Worm (Caenorhabditis elegans): Measurements from ENCODE around the gene unc-7.

unc-7 gene

DNA sequence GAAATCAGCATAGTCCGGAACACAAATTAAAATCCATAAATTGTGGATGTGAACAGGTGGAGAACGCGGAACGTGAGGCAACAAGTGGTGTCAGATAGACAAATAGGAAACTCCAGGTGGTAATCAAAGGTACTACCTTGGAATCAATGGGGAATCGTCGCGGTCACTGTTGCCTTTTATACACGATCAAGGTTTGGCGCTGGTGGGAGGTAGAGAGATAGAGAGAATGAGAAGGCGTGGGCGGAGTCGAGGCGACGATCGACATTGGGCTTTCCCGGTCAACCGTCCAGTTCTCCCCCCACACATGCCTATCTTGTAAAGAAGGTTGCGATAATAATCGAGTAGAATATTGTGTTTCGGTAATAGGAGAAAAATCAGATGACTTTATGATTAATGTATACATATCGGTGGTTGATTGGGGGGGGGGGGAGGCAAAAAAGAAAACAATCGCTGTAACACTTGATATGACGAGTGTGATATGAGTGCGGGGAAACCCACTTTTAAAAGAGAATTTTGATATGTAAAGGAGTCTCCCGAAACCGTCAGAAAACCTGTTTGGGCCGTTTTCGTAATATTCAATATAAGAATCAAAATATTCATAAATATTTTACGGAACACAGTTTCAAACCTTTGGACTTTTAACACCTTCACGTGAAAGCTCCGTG is 69.8 kb downstream of the unc-7 start, which contains the start of the genes H40L08.8, H40L08.2 and H40L08.7 (continued):
- TF ChIP-seq lin-39 (tag; optimal IDR thresholded peaks at IDR 0.05) (peak; percentile 0), zag-1 (tag; optimal IDR thresholded peaks at IDR 0.05) (no peak), skn-1 (tag; optimal IDR thresholded peaks at IDR 0.05) (no peak), nfya-1 (tag; optimal IDR thresholded peaks at IDR 0.05; ENCODE audit: insufficient read depth) (no peak)

DNA sequence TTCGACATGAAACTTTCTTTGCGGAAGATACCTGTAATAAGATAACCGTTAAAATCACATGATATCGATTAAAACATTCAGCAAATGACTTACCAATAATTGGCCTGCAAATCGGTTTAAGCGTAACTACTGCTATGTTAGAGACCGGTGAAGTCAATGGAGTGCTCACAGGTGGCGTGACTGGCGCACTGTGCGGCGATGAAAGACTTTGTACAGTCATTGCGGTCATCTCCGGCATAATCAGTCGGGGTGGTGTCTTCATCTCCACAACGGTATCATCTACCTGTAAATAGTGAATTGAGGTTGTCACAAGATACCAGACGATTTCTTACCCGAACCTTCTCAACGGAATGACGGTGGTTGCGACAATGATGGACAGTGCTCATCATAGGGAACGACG is 70.6 kb downstream of the unc-7 start:
- TF ChIP-seq nhr-23 (tag; optimal IDR thresholded peaks at IDR 0.05) (no peak), nhr-67 (tag; optimal IDR thresholded peaks at IDR 0.05) (no peak), fkh-10 (GFP tag; optimal IDR thresholded peaks at IDR 0.05) (no peak), egl-5 (tag; optimal IDR thresholded peaks at IDR 0.05) (no peak), nhr-28 (tag; optimal IDR thresholded peaks at IDR 0.05) (no peak), snpc-4 (tag; optimal IDR thresholded peaks at IDR 0.05) (no peak), pha-4 (tag; optimal IDR thresholded peaks at IDR 0.05) (no peak), ama-1 (optimal IDR thresholded peaks at IDR 0.05) (peak; percentile 75), R02D3.7 (tag; optimal IDR thresholded peaks at IDR 0.05) (no peak), nhr-12 (tag; optimal IDR thresholded peaks at IDR 0.05) (no peak), nhr-43 (tag; optimal IDR thresholded peaks at IDR 0.05; ENCODE audit: poor library complexity, severe bottlenecking) (no peak), eor-1 (tag; optimal IDR thresholded peaks at IDR 0.05) (no peak), elt-3 (tag; optimal IDR thresholded peaks at IDR 0.05) (peak in 1 of 3 experiments; percentile 64), ceh-9 (tag; optimal IDR thresholded peaks at IDR 0.05) (no peak), mdl-1 (tag; optimal IDR thresholded peaks at IDR 0.05) (no peak), daf-12 (tag; optimal IDR thresholded peaks at IDR 0.05) (no peak)

DNA sequence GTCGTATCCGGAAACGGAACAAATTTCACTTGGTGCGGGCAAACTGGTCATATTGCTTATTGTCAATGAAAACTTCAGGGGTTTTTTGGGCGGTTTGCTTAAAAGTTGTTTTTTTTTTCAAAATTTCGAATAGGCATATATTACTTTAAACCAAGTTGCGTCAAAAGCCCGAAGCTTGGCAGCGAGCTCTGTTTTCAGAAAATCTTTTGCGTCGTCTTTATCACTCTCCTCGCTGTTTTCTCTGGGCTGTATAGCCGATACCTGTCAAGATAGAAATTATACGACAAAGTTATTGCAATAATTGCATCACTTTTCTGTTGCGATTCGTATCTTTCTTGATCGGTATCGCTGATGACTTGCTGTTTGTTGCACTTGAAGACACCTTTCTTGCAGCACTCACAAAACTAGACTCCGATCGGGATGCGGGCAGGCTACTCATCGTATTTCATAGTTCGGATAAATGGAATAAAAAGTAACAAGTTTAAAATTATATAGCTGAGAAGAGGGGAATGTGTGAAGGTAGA is 71.4 kb downstream of the unc-7 start, which contains the start of the genes H40L08.3 and H40L08.9:
H40L08.3 (minus strand) TSS at position 51 of the 524 bp plus-strand sequence.
H40L08.9 (minus strand) TSS at position 439 of the 524 bp plus-strand sequence.
- no peak for TF ChIP-seq unc-62 (GFP tag; optimal IDR thresholded peaks at IDR 0.05)
- TF ChIP-seq elt-3 (tag; optimal IDR thresholded peaks at IDR 0.05) = peak in 2 of 3 experiments; percentile 7 to 54
- TF ChIP-seq nfya-1 (tag; optimal IDR thresholded peaks at IDR 0.05; ENCODE audit: insufficient read depth) = no peak
- no peak for TF ChIP-seq nhr-12 (tag; optimal IDR thresholded peaks at IDR 0.05)
- no peak for TF ChIP-seq ceh-16 (tag; optimal IDR thresholded peaks at IDR 0.05)
- TF ChIP-seq nhr-25 (tag; optimal IDR thresholded peaks at IDR 0.05) = peak; percentile 44
- no peak for TF ChIP-seq fos-1 (tag; optimal IDR thresholded peaks at IDR 0.05)
- TF ChIP-seq ztf-4 (tag; optimal IDR thresholded peaks at IDR 0.05) = no peak
- TF ChIP-seq lsy-12 (tag; optimal IDR thresholded peaks at IDR 0.05) = peak; percentile 11
- TF ChIP-seq aly-2 (tag; optimal IDR thresholded peaks at IDR 0.05) = no peak
- TF ChIP-seq jun-1 (tag; optimal IDR thresholded peaks at IDR 0.05) = peak; percentile 12
- TF ChIP-seq nhr-237 (tag; optimal IDR thresholded peaks at IDR 0.05) = no peak
- TF ChIP-seq nhr-23 (tag; optimal IDR thresholded peaks at IDR 0.05) = peak; percentile 7
- TF ChIP-seq daf-12 (tag; optimal IDR thresholded peaks at IDR 0.05) = no peak
- peak; percentile 42 for TF ChIP-seq nhr-43 (tag; optimal IDR thresholded peaks at IDR 0.05; ENCODE audit: poor library complexity, severe bottlenecking)
- peak; percentile 97 for TF ChIP-seq ama-1 (optimal IDR thresholded peaks at IDR 0.05)
- TF ChIP-seq elt-1 (tag; optimal IDR thresholded peaks at IDR 0.05) = no peak

- no peak for TF ChIP-seq jun-1 (tag; optimal IDR thresholded peaks at IDR 0.05)
- no peak for TF ChIP-seq aly-2 (tag; optimal IDR thresholded peaks at IDR 0.05)
- TF ChIP-seq fos-1 (tag; optimal IDR thresholded peaks at IDR 0.05) = no peak
Observed at ce11 chrX:15075170-15075569, 72.4 kb downstream of the unc-7 start.

DNA sequence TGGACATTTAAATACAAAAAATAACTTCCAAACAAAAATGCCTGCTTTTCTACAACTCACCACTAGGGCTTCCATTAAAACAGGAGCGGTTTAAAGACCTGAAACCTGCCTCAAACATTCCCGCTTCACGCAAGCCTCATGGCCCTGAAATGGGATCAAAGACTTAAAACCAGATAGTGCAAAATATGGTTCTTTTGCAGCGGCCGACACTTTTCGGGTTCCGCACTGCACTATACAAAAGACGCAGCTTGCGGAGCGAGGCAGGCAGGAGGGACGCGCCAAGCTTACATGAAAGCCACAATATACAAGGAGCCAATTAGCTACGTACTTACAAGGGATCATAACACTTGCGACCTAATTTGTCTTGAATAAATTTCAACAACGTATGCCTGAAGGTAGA is 74.1 kb downstream of the unc-7 start:
- peak; percentile 2 for TF ChIP-seq snpc-4 (tag; optimal IDR thresholded peaks at IDR 0.05)
- TF ChIP-seq pha-4 (tag; optimal IDR thresholded peaks at IDR 0.05) = no peak
- no peak for TF ChIP-seq sea-2 (GFP tag; optimal IDR thresholded peaks at IDR 0.05)
- no peak for TF ChIP-seq elt-1 (tag; optimal IDR thresholded peaks at IDR 0.05)

DNA sequence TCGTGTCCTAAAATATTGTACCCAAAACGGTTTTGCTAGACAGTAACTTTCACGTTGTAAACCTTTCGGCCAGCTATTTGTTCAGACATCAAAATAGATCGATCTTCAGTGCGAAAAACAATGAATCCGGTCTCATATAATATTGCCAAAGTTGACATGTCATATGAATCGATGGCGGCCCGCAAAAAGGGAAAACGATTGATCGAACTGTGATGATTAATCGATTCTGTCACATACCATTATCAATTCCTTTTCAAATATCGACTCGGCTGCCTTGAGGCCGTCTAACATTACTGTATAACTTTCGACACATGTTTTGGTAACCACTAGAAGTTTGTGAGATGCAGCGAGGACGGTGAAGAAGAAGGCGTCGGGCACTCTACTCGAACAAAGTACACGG is 74.7 kb downstream of the unc-7 start:
- TF ChIP-seq sea-2 (GFP tag; optimal IDR thresholded peaks at IDR 0.05) (no peak), unc-39 (tag; optimal IDR thresholded peaks at IDR 0.05) (no peak), nhr-77 (tag; optimal IDR thresholded peaks at IDR 0.05) (no peak), elt-1 (tag; optimal IDR thresholded peaks at IDR 0.05) (no peak), nhr-43 (tag; optimal IDR thresholded peaks at IDR 0.05; ENCODE audit: poor library complexity, severe bottlenecking) (peak; percentile 52), nhr-23 (tag; optimal IDR thresholded peaks at IDR 0.05) (peak; percentile 65), ceh-9 (tag; optimal IDR thresholded peaks at IDR 0.05) (no peak), nhr-76 (tag; optimal IDR thresholded peaks at IDR 0.05) (no peak), ceh-28 (tag; optimal IDR thresholded peaks at IDR 0.05) (peak; percentile 69), ceh-16 (tag; optimal IDR thresholded peaks at IDR 0.05) (no peak), elt-2 (tag; optimal IDR thresholded peaks at IDR 0.05) (no peak), nhr-12 (tag; optimal IDR thresholded peaks at IDR 0.05) (no peak), nhr-237 (tag; optimal IDR thresholded peaks at IDR 0.05) (no peak), nhr-11 (tag; optimal IDR thresholded peaks at IDR 0.05) (no peak), lin-39 (tag; optimal IDR thresholded peaks at IDR 0.05) (no peak), lsy-12 (tag; optimal IDR thresholded peaks at IDR 0.05) (no peak), elt-3 (tag; optimal IDR thresholded peaks at IDR 0.05) (no peak), aly-2 (tag; optimal IDR thresholded peaks at IDR 0.05) (no peak), nhr-28 (tag; optimal IDR thresholded peaks at IDR 0.05) (no peak), ama-1 (optimal IDR thresholded peaks at IDR 0.05) (no peak), nfya-1 (tag; optimal IDR thresholded peaks at IDR 0.05; ENCODE audit: insufficient read depth) (no peak), lin-15B (tag; optimal IDR thresholded peaks at IDR 0.05) (no peak), nhr-67 (tag; optimal IDR thresholded peaks at IDR 0.05) (no peak), nhr-25 (tag; optimal IDR thresholded peaks at IDR 0.05) (peak; percentile 60), mdl-1 (tag; optimal IDR thresholded peaks at IDR 0.05) (no peak)

Measured in whole organism, L3 larva.